Worm (Caenorhabditis elegans) whole organism, dauer: ENCODE data around the gene Y17G7B.22.

Source experiments
- unc-62 ChIP-seq: sonication (generic microtip); optimal IDR thresholded peaks from 2 replicates; lab custom pipeline; 2017; ENCODE audit warnings: missing biosample characterization, missing genetic modification reagents, missing genetic modification characterization

Y17G7B.22 gene

ce11 chrII:12102365-12102764, 34.5 kb downstream of the Y17G7B.22 start:
- no peak for TF ChIP-seq unc-62 (GFP tag; lab: Kevin White, UChicago)

- TF ChIP-seq unc-62 (GFP tag; lab: Kevin White, UChicago) = no peak
Measured at ce11 chrII:12107840-12108239, 40.0 kb downstream of the Y17G7B.22 start, which contains the start of gene Y17G7B.18. Gene Y17G7B.18, minus strand, starts transcription at chrII:12107857.

- TF ChIP-seq unc-62 (GFP tag; lab: Kevin White, UChicago) = no peak
Measured at ce11 chrII:12108843-12109242, 41.0 kb downstream of the Y17G7B.22 start.

- TF ChIP-seq unc-62 (GFP tag; lab: Kevin White, UChicago) = no peak
Measured at ce11 chrII:12110997-12111396, 43.2 kb downstream of the Y17G7B.22 start.
